Fruit fly (Drosophila melanogaster): ENCODE results near the gene CG31373.

Gene CG31373

dm6 chr3R:10747650-10748049 is 38.5 kb upstream of the CG31373 start (continued):
- no peak for TF ChIP-seq Hr78 (GFP tag; optimal IDR thresholded peaks at IDR 0.05)
- TF ChIP-seq Mrtf (GFP tag; IDR thresholded peaks at IDR 0.05), result 0 out of 3 replicates have a peak, but pooled peaks have one; percentile 12
- no peak for TF ChIP-seq CG31441 (GFP tag; IDR thresholded peaks at IDR 0.05)
- no peak for TF ChIP-seq CG1832 (GFP tag; optimal IDR thresholded peaks at IDR 0.05)
- 0 out of 2 replicates have a peak, but pooled peaks have one; percentile 16 for TF ChIP-seq CG6272 (GFP tag; IDR thresholded peaks at IDR 0.05)
- no peak for TF ChIP-seq sug (tag; optimal IDR thresholded peaks at IDR 0.05)
- TF ChIP-seq Meics (GFP tag; optimal IDR thresholded peaks at IDR 0.05), result peak; percentile 23
- TF ChIP-seq Ptx1 (GFP tag; IDR thresholded peaks at IDR 0.05), result peak; percentile 9; the same call in 1 of the 2 replicates
- no peak for TF ChIP-seq btn (GFP tag; optimal IDR thresholded peaks at IDR 0.05)

dm6 chr3R:10735857-10736256 is 26.7 kb upstream of the CG31373 start, which contains the start of gene tomboy20:
Gene tomboy20 (minus strand): TSS chr3R:10735957.
- TF ChIP-seq slou (GFP tag; optimal IDR thresholded peaks at IDR 0.05), result no peak
- no peak for TF ChIP-seq CG15269 (tag; optimal IDR thresholded peaks at IDR 0.05)

dm6 chr3R:10726714-10727113 is 17.6 kb upstream of the CG31373 start:
- TF ChIP-seq CG18599 (GFP tag; optimal IDR thresholded peaks at IDR 0.05), result peak; percentile 68
- TF ChIP-seq lab (GFP tag; optimal IDR thresholded peaks at IDR 0.05), result peak; percentile 58
- peak; percentile 24 for TF ChIP-seq CG3281 (GFP tag; optimal IDR thresholded peaks at IDR 0.05)
- TF ChIP-seq Rfx (GFP tag; IDR thresholded peaks at IDR 0.05), result 0 out of 2 replicates have a peak, but pooled peaks have one; percentile 30
- no peak for TF ChIP-seq Aef1 (GFP tag; IDR thresholded peaks at IDR 0.05)
- TF ChIP-seq CG30431 (GFP tag; optimal IDR thresholded peaks at IDR 0.05), result no peak
- TF ChIP-seq sob (GFP tag; IDR thresholded peaks at IDR 0.05), result 0 out of 2 replicates have a peak, but pooled peaks have one; percentile 23
- peak; percentile 9 for TF ChIP-seq CG15514 (GFP tag; optimal IDR thresholded peaks at IDR 0.05)
- TF ChIP-seq Sin3A (optimal IDR thresholded peaks at IDR 0.05), result no peak
- no peak for TF ChIP-seq inv (GFP tag; IDR thresholded peaks at IDR 0.05; ENCODE audit: partially characterized antibody)
- no peak for TF ChIP-seq CG2875 (GFP tag; optimal IDR thresholded peaks at IDR 0.05)
- no peak for TF ChIP-seq CG10209 (GFP tag; optimal IDR thresholded peaks at IDR 0.05)
- TF ChIP-seq Meics (GFP tag; optimal IDR thresholded peaks at IDR 0.05), result peak; percentile 7

dm6 chr3R:10714498-10714897 is 5.3 kb upstream of the CG31373 start, which contains the start of gene CG4073:
Gene CG4073 (plus strand): TSS chr3R:10714798.
- no peak for TF ChIP-seq pros (GFP tag; optimal IDR thresholded peaks at IDR 0.05)
- TF ChIP-seq cas (GFP tag; IDR thresholded peaks at IDR 0.05), result no peak
- no peak for TF ChIP-seq Gug (GFP tag; IDR thresholded peaks at IDR 0.05)
- TF ChIP-seq CG4328 (GFP tag; optimal IDR thresholded peaks at IDR 0.05), result no peak
- no peak for TF ChIP-seq CG15601 (tag; optimal IDR thresholded peaks at IDR 0.05)
- no peak for TF ChIP-seq CG11456 (GFP tag; IDR thresholded peaks at IDR 0.05)
- TF ChIP-seq CG4617 (GFP tag; optimal IDR thresholded peaks at IDR 0.05; ENCODE audit: borderline replicate concordance), result no peak
- no peak for TF ChIP-seq HLH54F (GFP tag; optimal IDR thresholded peaks at IDR 0.05)
- TF ChIP-seq CG14860 (GFP tag; IDR thresholded peaks at IDR 0.05; ENCODE audit: partially characterized antibody), result no peak
- no peak for TF ChIP-seq bbx (GFP tag; IDR thresholded peaks at IDR 0.05; ENCODE audit: partially characterized antibody)
- TF ChIP-seq CG1832 (GFP tag; optimal IDR thresholded peaks at IDR 0.05), result no peak
- no peak for TF ChIP-seq eve (GFP tag; optimal IDR thresholded peaks at IDR 0.05)
- no peak for TF ChIP-seq pan (optimal IDR thresholded peaks at IDR 0.05)
- no peak for TF ChIP-seq pan (GFP tag; optimal IDR thresholded peaks at IDR 0.05 in 1 of 2, IDR thresholded peaks at IDR 0.05 in 1 of 2)
- no peak for TF ChIP-seq CG3281 (GFP tag; optimal IDR thresholded peaks at IDR 0.05)
- TF ChIP-seq CG9609 (GFP tag; optimal IDR thresholded peaks at IDR 0.05), result no peak
- no peak for TF ChIP-seq Vsx1 (GFP tag; optimal IDR thresholded peaks at IDR 0.05)
- no peak for TF ChIP-seq pb (GFP tag; optimal IDR thresholded peaks at IDR 0.05)
- no peak for TF ChIP-seq CG2116 (GFP tag; optimal IDR thresholded peaks at IDR 0.05)
- no peak for TF ChIP-seq CG15073 (GFP tag; optimal IDR thresholded peaks at IDR 0.05)
- no peak for TF ChIP-seq CG4854 (GFP tag; optimal IDR thresholded peaks at IDR 0.05)

Data from whole organism, embryonic.